Fruit fly (Drosophila melanogaster): ENCODE measurements around the gene Ube4A.

Gene Ube4A

dm6 chr2L:6693794-6694254 is 35.5 kb downstream of the Ube4A start (continued):
- peak; percentile 8; the same call in 1 of the 2 replicates for TF ChIP-seq Gug (GFP tag; IDR thresholded peaks at IDR 0.05)
- TF ChIP-seq eg (GFP tag; IDR thresholded peaks at IDR 0.05), result peak; percentile 42; the same call in 1 of the 3 replicates
- TF ChIP-seq CG15336 (GFP tag; IDR thresholded peaks at IDR 0.05), result peak; percentile 80
- TF ChIP-seq Ets96B (tag; optimal IDR thresholded peaks at IDR 0.05), result peak; percentile 69
- peak; percentile 74 to 75 for TF ChIP-seq ss (GFP tag; optimal IDR thresholded peaks at IDR 0.05)
- TF ChIP-seq Hr39 (GFP tag; optimal IDR thresholded peaks at IDR 0.05), result peak; percentile 6
- TF ChIP-seq CG11294 (GFP tag; IDR thresholded peaks at IDR 0.05), result no peak
- TF ChIP-seq CG6276 (GFP tag; optimal IDR thresholded peaks at IDR 0.05), result peak; percentile 82

dm6 chr2L:6696229-6696628 is 37.9 kb downstream of the Ube4A start:
- TF ChIP-seq Hr39 (GFP tag; optimal IDR thresholded peaks at IDR 0.05) (no peak), Eip93F (GFP tag; optimal IDR thresholded peaks at IDR 0.05) (no peak), pdm3 (GFP tag; optimal IDR thresholded peaks at IDR 0.05) (no peak), dac (GFP tag; optimal IDR thresholded peaks at IDR 0.05) (no peak), CG11762 (GFP tag; optimal IDR thresholded peaks at IDR 0.05; ENCODE audit: insufficient read depth) (no peak), topi (GFP tag; optimal IDR thresholded peaks at IDR 0.05) (no peak), fd59A (GFP tag; optimal IDR thresholded peaks at IDR 0.05) (no peak), Sox15 (GFP tag; optimal IDR thresholded peaks at IDR 0.05) (no peak), ss (GFP tag; optimal IDR thresholded peaks at IDR 0.05) (no peak), CG10669 (GFP tag; optimal IDR thresholded peaks at IDR 0.05) (no peak)

dm6 chr2L:6698387-6698786 is 40.1 kb downstream of the Ube4A start:
- TF ChIP-seq fd59A (GFP tag; optimal IDR thresholded peaks at IDR 0.05), result peak; percentile 21
- peak; percentile 79 for TF ChIP-seq Met (GFP tag; optimal IDR thresholded peaks at IDR 0.05)
- peak; percentile 74 for TF ChIP-seq cyc (GFP tag; optimal IDR thresholded peaks at IDR 0.05)
- peak in 1 of 2 experiments; percentile 16 for TF ChIP-seq ss (GFP tag; optimal IDR thresholded peaks at IDR 0.05)
- peak; percentile 88 for TF ChIP-seq CG6163 (GFP tag; IDR thresholded peaks at IDR 0.05)
- TF ChIP-seq CG11902 (GFP tag; optimal IDR thresholded peaks at IDR 0.05), result peak; percentile 56
- peak; percentile 75 for TF ChIP-seq Gug (GFP tag; IDR thresholded peaks at IDR 0.05)
- no peak for TF ChIP-seq CG16779 (tag; optimal IDR thresholded peaks at IDR 0.05)
- peak; percentile 57 for TF ChIP-seq net (GFP tag; optimal IDR thresholded peaks at IDR 0.05)
- TF ChIP-seq CG10631 (GFP tag; optimal IDR thresholded peaks at IDR 0.05), result peak; percentile 72
- TF ChIP-seq CG8319 (GFP tag; optimal IDR thresholded peaks at IDR 0.05), result peak; percentile 40
- TF ChIP-seq CG6792 (GFP tag; optimal IDR thresholded peaks at IDR 0.05), result peak; percentile 51
- peak; percentile 67 for TF ChIP-seq Ets96B (tag; optimal IDR thresholded peaks at IDR 0.05)
- TF ChIP-seq Sox15 (GFP tag; optimal IDR thresholded peaks at IDR 0.05), result peak; percentile 6
- TF ChIP-seq salr (GFP tag; optimal IDR thresholded peaks at IDR 0.05), result peak in 1 of 2 experiments; percentile 49
- TF ChIP-seq CG1621 (tag; optimal IDR thresholded peaks at IDR 0.05), result peak; percentile 45
- peak; percentile 48 for TF ChIP-seq CG11762 (GFP tag; optimal IDR thresholded peaks at IDR 0.05; ENCODE audit: insufficient read depth)
- no peak for TF ChIP-seq CG9139 (GFP tag; optimal IDR thresholded peaks at IDR 0.05)
- TF ChIP-seq CG15336 (GFP tag; IDR thresholded peaks at IDR 0.05), result peak; percentile 83
- TF ChIP-seq acj6 (GFP tag; optimal IDR thresholded peaks at IDR 0.05), result peak; percentile 66
- peak; percentile 26 for TF ChIP-seq Blimp-1 (GFP tag; optimal IDR thresholded peaks at IDR 0.05)
- TF ChIP-seq CG7368 (GFP tag; optimal IDR thresholded peaks at IDR 0.05), result peak; percentile 57
- peak; percentile 62 for TF ChIP-seq CG11294 (GFP tag; IDR thresholded peaks at IDR 0.05)
- TF ChIP-seq Lpt (GFP tag; optimal IDR thresholded peaks at IDR 0.05), result peak; percentile 68
- peak; percentile 35 for TF ChIP-seq CG8632 (GFP tag; optimal IDR thresholded peaks at IDR 0.05)
- no peak for TF ChIP-seq Hr38 (GFP tag; optimal IDR thresholded peaks at IDR 0.05)
- peak; percentile 68 for TF ChIP-seq Eip75B (GFP tag; optimal IDR thresholded peaks at IDR 0.05)
- TF ChIP-seq CG8119 (GFP tag; IDR thresholded peaks at IDR 0.05), result peak; percentile 81
- peak; percentile 74 for TF ChIP-seq lz (GFP tag; optimal IDR thresholded peaks at IDR 0.05)
- peak; percentile 77 for TF ChIP-seq Hr39 (GFP tag; optimal IDR thresholded peaks at IDR 0.05)
- peak; percentile 49 for TF ChIP-seq CG3032 (tag; optimal IDR thresholded peaks at IDR 0.05)
- peak; percentile 69 for TF ChIP-seq CG34406 (GFP tag; optimal IDR thresholded peaks at IDR 0.05)
- peak; percentile 69 for TF ChIP-seq Ets21C (GFP tag; optimal IDR thresholded peaks at IDR 0.05)
- peak; percentile 46 for TF ChIP-seq vri (GFP tag; optimal IDR thresholded peaks at IDR 0.05)
- TF ChIP-seq CG4318 (GFP tag; optimal IDR thresholded peaks at IDR 0.05), result peak; percentile 47
- TF ChIP-seq achi (GFP tag; optimal IDR thresholded peaks at IDR 0.05), result peak; percentile 65
- TF ChIP-seq spab (GFP tag; optimal IDR thresholded peaks at IDR 0.05), result peak; percentile 50
- TF ChIP-seq CG32006 (GFP tag; optimal IDR thresholded peaks at IDR 0.05), result peak; percentile 71
- peak; percentile 72 for TF ChIP-seq topi (GFP tag; optimal IDR thresholded peaks at IDR 0.05)
- peak; percentile 63 for TF ChIP-seq Sox102F (GFP tag; optimal IDR thresholded peaks at IDR 0.05)

Data from whole organism, prepupa.